Worm (Caenorhabditis elegans) whole organism, L4/young adult: ENCODE data around the gene R04E5.7.

Experiments used
- W03F9.2 ChIP-seq: fragments of 150-350 bp; optimal IDR thresholded peaks from 2 replicates; lab custom pipeline; 2014; ENCODE audit warnings: missing biosample characterization, missing genetic modification characterization
- dao-5 ChIP-seq: sonication (generic microtip); optimal IDR thresholded peaks from 2 replicates; lab custom pipeline; 2016; ENCODE audit warnings: missing genotype, missing genetic modification characterization, moderate library complexity, missing compliant biosample characterization
- him-1 ChIP-seq: sonication (generic microtip); optimal IDR thresholded peaks from 2 replicates; lab custom pipeline; 2016; ENCODE audit warnings: missing genotype, missing genetic modification reagents, missing genetic modification characterization, missing compliant biosample characterization

R04E5.7 gene

DNA sequence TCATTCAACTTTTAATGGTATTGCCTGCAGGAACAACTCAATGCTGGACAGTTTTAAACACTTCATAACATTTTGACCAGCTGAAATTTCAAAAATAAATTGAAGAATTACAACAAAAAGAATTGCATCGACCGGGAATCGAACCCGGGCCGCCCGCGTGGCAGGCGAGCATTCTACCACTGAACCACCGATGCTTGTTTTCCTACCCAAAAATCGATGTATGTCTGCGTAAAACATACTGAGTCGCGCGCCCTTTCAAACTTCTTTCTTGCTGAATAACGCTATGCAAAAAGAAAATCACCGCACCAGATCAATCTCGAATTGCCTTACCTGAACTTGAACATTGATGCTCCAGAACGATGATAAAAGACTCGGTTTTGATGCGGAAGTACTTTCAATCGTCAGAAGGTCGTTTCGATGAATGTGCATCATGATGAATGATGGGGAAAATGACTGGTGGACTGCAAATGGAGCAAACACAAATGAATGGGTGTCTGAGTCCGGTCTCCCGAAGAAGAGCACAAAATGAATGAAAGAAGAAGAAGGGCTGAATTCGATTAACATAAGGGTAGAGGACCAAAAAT lies at the start of gene R04E5.7:
R04E5.7 (minus strand) TSS at position 564 of the 584 bp plus-strand sequence.
- TF ChIP-seq him-1, result no peak

DNA sequence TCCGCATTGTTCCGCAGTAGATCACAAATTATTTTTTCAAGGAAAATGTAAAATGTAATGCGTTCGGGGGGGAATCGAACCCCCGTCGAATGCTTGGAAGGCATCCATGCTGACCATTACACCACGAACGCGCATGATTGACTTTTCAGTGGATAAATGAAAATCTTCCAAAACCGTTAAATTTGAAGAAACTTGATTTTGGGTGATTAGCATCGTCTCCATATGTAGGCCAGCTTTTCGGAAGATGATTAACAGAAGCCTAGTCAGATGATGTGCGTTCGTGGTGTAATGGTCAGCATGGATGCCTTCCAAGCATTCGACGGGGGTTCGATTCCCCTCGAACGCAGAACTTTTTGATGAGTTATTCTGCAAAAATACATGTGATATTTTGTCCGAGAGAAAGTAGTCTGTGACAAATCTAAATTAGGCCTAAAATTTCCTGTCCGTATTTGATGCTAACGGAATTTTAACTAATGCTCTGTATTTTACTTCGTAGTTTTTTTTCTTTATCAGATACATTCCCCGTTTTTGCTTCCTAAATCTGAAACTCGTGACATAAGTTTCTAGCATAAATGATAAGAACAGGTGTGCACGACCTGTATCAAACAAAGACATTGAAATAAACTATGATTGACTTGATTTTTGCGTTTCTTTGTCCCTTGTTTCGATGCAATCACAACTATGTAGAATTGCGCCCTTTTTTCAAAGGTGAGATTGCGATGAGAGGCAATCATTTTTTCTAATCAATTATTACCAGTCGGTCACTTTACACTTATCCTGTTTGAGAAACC lies 49.6 kb upstream of the R04E5.7 start, which contains the start of gene C28G1.10:
C28G1.10 (plus strand) TSS at position 676 of the 791 bp plus-strand sequence.
- TF ChIP-seq dao-5 (no peak), W03F9.2 (tag; lab: Kevin White, UChicago) (no peak), him-1 (no peak)

DNA sequence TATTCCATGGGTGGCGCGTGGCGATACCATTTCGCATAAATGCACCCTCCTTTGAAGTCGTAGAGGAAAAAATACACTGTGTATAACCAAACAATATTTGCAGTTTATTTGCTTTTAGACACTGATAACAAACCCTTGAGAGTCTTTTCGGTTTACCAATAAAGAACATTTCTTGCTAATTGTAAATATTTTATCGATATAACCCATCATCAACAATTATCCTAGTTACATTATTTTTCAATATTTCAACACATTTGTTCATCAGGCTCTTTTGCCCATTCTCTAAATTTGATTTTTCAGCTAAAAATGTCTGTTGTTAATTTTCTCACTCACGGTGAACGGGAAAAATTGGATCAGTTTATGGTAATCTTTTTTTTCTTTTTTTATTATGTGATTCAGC lies 46.9 kb upstream of the R04E5.7 start, which contains the start of gene ubc-23:
ubc-23 (plus strand) TSS at position 301 of the 400 bp plus-strand sequence.
- TF ChIP-seq him-1, result no peak
- TF ChIP-seq dao-5, result no peak
- TF ChIP-seq W03F9.2 (tag; lab: Kevin White, UChicago), result no peak

DNA sequence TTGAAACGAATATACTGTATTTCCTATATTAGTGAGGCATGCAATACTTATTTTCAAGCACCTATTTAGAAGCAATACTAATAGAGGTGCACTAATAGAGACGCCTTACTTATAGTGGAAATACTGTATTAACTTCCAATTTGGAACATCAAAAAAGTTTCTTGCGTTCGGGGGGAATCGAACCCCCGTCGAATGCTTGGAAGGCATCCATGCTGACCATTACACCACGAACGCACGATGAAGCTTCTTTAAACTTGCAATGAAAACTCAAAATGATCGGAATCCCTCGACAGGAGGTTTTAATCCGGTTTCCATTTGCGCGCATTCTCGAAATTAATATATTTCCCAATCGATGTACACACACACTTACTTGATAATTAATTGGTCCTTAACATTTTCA lies 41.1 kb upstream of the R04E5.7 start:
- TF ChIP-seq dao-5 (peak; percentile 49), W03F9.2 (tag; lab: Kevin White, UChicago) (no peak)

DNA sequence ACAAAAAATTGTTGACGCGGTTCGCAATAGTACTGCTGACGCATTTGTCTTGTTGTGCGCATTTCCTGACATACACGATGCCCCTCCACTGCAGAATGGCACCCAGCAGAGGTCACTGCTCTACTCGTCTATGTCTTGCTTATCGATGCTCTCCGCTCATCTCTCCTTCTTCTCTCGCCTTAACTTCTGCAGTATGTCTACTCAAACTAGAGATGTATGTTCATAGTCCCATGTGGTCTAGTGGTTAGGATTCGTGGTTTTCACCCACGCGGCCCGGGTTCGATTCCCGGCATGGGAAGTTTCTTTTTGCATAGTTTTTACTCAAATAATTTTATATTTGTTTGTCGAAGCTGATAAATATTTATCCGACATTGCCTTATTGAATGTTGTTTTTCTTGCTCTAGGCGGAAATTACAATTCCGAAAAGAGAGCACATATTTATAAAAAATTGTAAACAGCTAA lies 38.9 kb upstream of the R04E5.7 start, which contains the start of gene C28G1.2:
C28G1.2 (plus strand) TSS at position 130 of the 462 bp plus-strand sequence.
- TF ChIP-seq W03F9.2 (tag; lab: Kevin White, UChicago) (peak; percentile 50), dao-5 (peak; percentile 92), him-1 (peak; percentile 93)

DNA sequence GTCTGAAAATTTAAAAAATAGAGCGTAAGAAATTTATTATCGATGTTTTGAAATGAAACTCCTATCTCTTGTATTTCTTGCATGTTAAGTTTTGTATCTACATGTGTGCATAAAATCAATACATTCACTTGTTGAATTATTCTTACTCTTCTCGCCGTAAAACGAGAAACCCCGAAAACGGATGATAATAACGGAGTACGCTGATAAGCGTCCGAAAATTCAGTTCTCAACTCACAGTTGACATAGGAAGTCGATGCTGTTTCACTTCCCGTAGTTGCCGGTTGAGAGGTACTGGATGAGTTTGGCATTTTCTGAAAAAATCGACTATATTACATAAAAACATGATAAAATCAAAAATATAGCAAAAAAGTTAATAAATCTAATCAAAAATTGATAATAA lies 38.3 kb upstream of the R04E5.7 start, which contains the start of gene sec-15:
sec-15 (minus strand) TSS at position 311 of the 400 bp plus-strand sequence.
- no peak for TF ChIP-seq W03F9.2 (tag; lab: Kevin White, UChicago)
- TF ChIP-seq dao-5, result no peak
- no peak for TF ChIP-seq him-1

DNA sequence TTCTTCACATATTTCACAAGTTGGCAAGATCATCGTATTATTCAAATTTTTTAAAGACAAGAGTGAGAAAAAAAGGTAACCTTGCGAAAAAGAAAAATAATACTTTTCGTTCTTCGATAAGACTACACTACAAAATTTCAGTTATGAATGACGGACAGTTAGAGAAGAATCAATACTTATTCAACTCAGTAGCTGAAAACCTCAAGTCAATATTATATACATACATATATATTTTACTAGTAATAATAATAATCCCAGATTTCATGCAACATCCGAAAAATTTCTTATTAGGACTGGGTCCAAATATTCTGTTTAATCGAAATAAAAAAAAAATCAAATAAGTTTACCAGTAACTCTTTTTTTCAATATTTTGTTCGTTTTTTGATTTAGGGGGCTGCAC lies 34.1 kb upstream of the R04E5.7 start, which contains the start of gene C28G1.6:
C28G1.6 (minus strand) TSS at position 101 of the 400 bp plus-strand sequence.
- TF ChIP-seq dao-5, result no peak
- TF ChIP-seq him-1, result no peak
- TF ChIP-seq W03F9.2 (tag; lab: Kevin White, UChicago), result no peak

DNA sequence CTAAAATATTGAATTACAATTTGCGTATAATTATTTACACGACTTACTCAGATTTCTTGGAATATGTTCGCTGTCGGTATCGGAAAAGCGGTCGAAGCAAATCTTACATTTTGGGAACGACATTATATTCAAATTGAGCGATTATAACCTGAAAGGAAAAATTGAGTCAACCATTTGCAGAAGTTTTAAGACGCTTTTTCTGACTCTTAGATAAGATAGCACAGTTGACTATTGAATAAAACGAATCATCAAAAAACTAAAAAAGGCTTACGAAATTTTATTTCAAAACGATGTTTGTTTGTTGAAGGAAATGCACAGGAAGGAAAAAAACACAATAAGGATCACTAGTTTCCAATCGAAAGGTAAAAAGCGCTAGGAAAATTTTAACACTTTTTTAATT lies 31.3 kb upstream of the R04E5.7 start, which contains the start of gene rcs-1:
rcs-1 (minus strand) TSS at position 176 of the 400 bp plus-strand sequence.
- TF ChIP-seq dao-5 (no peak), W03F9.2 (tag; lab: Kevin White, UChicago) (no peak), him-1 (no peak)

DNA sequence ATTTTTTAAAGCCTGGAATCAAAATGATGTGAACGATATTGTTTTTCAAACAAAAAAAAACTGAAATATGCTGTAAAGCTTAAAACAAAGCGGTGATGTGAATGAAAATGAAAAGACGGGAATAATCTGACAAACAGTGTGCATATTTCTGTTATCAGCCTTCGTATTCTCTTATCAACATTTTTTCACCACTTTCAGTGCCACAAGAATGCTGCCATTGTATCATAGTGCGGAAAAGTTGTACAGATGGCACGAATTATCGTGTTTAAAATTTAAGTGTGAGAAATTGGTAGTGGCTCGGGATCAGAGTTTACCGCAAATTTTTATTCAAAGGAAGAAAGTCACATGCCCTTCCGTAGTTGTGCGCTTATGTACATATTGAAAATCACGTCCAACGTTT lies 27.4 kb upstream of the R04E5.7 start, which contains the start of gene ifd-1:
ifd-1 (minus strand) TSS at position 12 of the 400 bp plus-strand sequence.
- TF ChIP-seq him-1, result no peak
- no peak for TF ChIP-seq W03F9.2 (tag; lab: Kevin White, UChicago)
- no peak for TF ChIP-seq dao-5

DNA sequence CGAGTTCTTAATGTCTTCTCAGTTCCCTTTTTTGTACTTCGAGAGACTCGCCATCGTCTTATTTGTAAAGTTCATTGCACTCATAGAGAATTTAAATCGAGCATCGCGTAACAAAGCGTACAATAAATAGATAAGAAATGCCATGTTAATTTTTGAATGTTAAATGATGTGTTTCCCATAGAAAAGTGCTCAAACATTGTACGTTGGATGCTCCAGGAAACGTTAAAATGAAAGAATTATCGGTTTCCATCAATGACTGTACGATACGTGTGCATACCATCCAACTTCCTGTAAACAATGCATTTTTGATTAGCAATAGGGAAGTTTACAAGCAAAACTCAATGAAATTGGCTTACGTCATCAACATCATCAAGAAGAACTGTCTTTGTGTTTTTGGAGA lies 23.6 kb upstream of the R04E5.7 start:
- TF ChIP-seq W03F9.2 (tag; lab: Kevin White, UChicago), result no peak
- no peak for TF ChIP-seq dao-5
- no peak for TF ChIP-seq him-1

DNA sequence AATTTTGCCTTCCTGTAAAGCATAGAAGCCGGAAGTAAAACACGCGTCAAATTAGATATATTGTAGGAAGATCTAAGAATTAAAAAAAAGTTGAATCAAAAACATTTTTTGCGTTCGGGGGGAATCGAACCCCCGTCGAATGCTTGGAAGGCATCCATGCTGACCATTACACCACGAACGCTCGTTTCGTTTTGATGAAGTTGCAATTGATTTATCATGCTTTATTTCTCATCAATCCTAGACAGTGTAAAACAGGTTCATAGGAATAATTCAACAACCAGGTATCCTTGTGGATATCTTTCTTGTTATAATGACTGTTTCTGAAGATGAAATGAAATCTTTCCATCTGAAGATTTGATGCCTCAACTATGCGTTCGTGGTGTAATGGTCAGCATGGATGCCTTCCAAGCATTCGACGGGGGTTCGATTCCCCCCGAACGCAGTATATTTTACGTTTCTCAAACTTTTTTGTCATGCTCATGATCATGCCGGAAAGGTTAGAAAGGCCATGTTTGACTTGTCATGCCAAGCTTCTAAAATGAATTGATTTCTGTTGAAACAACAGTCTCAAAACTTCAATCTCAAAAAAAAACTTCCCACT lies 22.9 kb upstream of the R04E5.7 start:
- TF ChIP-seq W03F9.2 (tag; lab: Kevin White, UChicago) (no peak), him-1 (no peak), dao-5 (no peak)

DNA sequence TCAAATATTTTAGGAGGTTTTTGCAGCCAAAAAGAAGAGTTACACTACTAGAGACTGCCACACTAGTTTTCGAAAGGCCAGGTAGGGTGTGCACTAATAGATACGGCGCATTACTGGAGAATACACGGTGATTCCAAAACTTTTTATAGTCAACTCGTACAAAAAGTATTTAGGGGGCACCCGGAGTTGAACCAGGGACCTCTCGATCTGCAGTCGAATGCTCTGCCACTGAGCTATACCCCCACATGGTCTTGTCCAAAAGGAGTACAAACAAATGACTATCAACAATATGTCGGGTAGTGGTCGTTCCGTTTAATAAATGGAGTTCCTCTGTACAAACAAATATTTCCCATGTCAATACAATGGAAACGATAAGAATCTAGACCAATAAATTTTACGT lies 20.9 kb upstream of the R04E5.7 start:
- TF ChIP-seq W03F9.2 (tag; lab: Kevin White, UChicago), result no peak
- TF ChIP-seq dao-5, result no peak
- TF ChIP-seq him-1, result no peak

DNA sequence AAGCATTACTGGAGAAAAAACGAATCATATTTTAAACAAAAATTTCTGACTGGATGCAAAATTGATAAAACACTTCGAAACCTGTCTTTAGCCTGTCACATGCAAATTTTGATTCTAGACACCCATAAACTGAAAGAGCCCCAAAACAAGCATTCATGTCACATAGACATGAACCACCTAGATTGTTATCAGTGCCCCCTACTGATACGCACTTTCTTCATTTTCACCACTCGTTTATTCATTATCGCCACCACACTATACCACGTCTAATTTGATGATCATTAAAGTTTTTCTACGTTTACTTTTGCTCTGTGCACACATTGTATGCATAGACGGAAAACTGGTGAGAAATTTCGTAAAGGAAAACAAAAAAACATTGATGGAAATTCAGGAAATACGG lies 14.9 kb upstream of the R04E5.7 start, which contains the start of gene cnnm-2:
cnnm-2 (plus strand) TSS at position 190 of the 400 bp plus-strand sequence.
- TF ChIP-seq W03F9.2 (tag; lab: Kevin White, UChicago) (no peak), dao-5 (no peak), him-1 (no peak)

DNA sequence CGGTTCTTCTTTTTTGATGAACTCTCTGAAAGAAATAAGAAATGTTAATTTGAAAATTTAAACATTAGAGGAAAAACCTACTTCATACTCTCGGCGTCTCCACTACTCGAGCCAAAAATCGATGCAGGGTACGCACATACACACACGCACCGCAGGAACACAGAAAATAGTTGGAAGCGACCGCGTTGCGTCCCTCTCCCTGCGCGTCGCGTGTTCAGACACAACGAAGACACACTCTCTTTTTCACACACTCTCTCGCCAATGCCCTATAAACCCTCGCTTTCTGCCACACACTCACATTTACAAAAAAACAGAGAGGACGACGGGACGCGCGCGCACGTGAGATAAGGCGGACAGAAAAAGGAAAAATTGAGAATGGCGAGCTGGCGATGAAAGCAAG lies 13.8 kb upstream of the R04E5.7 start, which contains the start of gene R04E5.9:
R04E5.9 (minus strand) TSS at position 235 of the 400 bp plus-strand sequence.
- TF ChIP-seq W03F9.2 (tag; lab: Kevin White, UChicago), result peak; percentile 69
- peak; percentile 42 for TF ChIP-seq dao-5
- peak; percentile 98 for TF ChIP-seq him-1
